Worm (Caenorhabditis elegans) whole organism, L1 larva: ENCODE data around the gene F38B6.3.
A peak's percentile ranks its signal among the peaks of the same experiment; 100 is the strongest.

ENCODE experiments used
- C04F5.9 ChIP-seq: sonication (generic microtip); optimal IDR thresholded peaks from 2 replicates; lab custom pipeline; 2016; ENCODE audit warnings: missing genetic modification characterization, missing compliant biosample characterization
- aha-1 ChIP-seq: fragments of 150-350 bp; optimal IDR thresholded peaks from 2 replicates; lab custom pipeline; 2014; ENCODE audit warnings: missing biosample characterization, missing genetic modification characterization
- alr-1 ChIP-seq: fragments of 200-800 bp; sonication (Bioruptor generic); optimal IDR thresholded peaks from 2 replicates; lab custom pipeline; 2018; ENCODE audit warnings: borderline replicate concordance, mild to moderate bottlenecking, missing genetic modification characterization, missing compliant biosample characterization
- aly-2 ChIP-seq: fragments of 150-350 bp; optimal IDR thresholded peaks from 2 replicates; lab custom pipeline; 2014; ENCODE audit warnings: missing biosample characterization, missing genetic modification characterization
- ceh-63 ChIP-seq: fragments of 200-800 bp; sonication (Bioruptor generic); optimal IDR thresholded peaks from 2 replicates; lab custom pipeline; 2018; ENCODE audit warnings: mild to moderate bottlenecking, missing genetic modification characterization, missing compliant biosample characterization
- ceh-82 ChIP-seq, 3 experiments: fragments of 150-350 bp in 1 of 3; sonication (generic microtip) in 2 of 3; optimal IDR thresholded peaks; 2 replicates each; lab custom pipeline; 2014 to 2017; ENCODE audit warnings: missing biosample characterization in 3 of 3, missing genetic modification characterization in 3 of 3
- ceh-88 ChIP-seq: fragments of 200-800 bp; sonication (Bioruptor generic); IDR thresholded peaks from 2 replicates; pipeline ENCODE4 v1.3.6; 2022; ENCODE audit warnings: missing genetic modification characterization, missing compliant biosample characterization
- efl-1 ChIP-seq, 4 experiments: fragments of 150-350 bp; optimal IDR thresholded peaks in 3 of 4; peaks in 1 of 4; 1 replicate in 1 of 4; 2 replicates in 3 of 4; lab custom pipeline; 2014; ENCODE audit warnings: missing biosample characterization in 2 of 4, missing genetic modification characterization in 2 of 4, missing genetic modification reagents in 2 of 4
- elt-2 ChIP-seq: sonication (generic microtip); optimal IDR thresholded peaks from 2 replicates; lab custom pipeline; 2016; ENCODE audit warnings: missing genetic modification characterization, mild to moderate bottlenecking, inconsistent platforms, missing compliant biosample characterization, missing genetic modification reagents
- elt-3 ChIP-seq, 6 experiments: fragments of 150-350 bp in 1 of 6; sonication (generic microtip); optimal IDR thresholded peaks; 2 replicates each; lab custom pipeline; 2017 to 2018; ENCODE audit warnings: missing biosample characterization in 6 of 6, missing genetic modification characterization in 6 of 6, inconsistent platforms in 1 of 6
- fkh-10 ChIP-seq: sonication (generic microtip); optimal IDR thresholded peaks from 2 replicates; lab custom pipeline; 2017; ENCODE audit warnings: missing biosample characterization, missing genetic modification reagents, missing genetic modification characterization
- fkh-4 ChIP-seq: sonication (generic microtip); optimal IDR thresholded peaks from 2 replicates; lab custom pipeline; 2016; ENCODE audit warnings: missing compliant biosample characterization, missing genetic modification characterization, borderline replicate concordance
- hlh-17 ChIP-seq: fragments of 200-800 bp; sonication (Bioruptor generic); optimal IDR thresholded peaks from 2 replicates; lab custom pipeline; 2018; ENCODE audit warnings: missing genetic modification characterization, mild to moderate bottlenecking, missing compliant biosample characterization, moderate library complexity, borderline replicate concordance
- hlh-4 ChIP-seq: sonication (generic microtip); optimal IDR thresholded peaks from 2 replicates; lab custom pipeline; 2016; ENCODE audit warnings: mild to moderate bottlenecking, missing genetic modification characterization, missing compliant biosample characterization
- hpl-2 ChIP-seq: fragments of 150-350 bp; optimal IDR thresholded peaks from 2 replicates; lab custom pipeline; 2014; ENCODE audit warnings: missing biosample characterization, missing genetic modification reagents, missing genetic modification characterization
- isw-1 ChIP-seq: fragments of 200-800 bp; sonication (Bioruptor generic); IDR thresholded peaks from 2 replicates; pipeline ENCODE4 v1.3.6; 2022; ENCODE audit warnings: missing genetic modification characterization, missing compliant biosample characterization
- lin-14 ChIP-seq: fragments of 200-800 bp; sonication (Bioruptor generic); optimal IDR thresholded peaks from 2 replicates; lab custom pipeline; 2018; ENCODE audit warnings: mild to moderate bottlenecking, missing genetic modification characterization, moderate library complexity, missing compliant biosample characterization
- lin-15B ChIP-seq: fragments of 150-350 bp; sonication (generic microtip); optimal IDR thresholded peaks from 3 replicates; lab custom pipeline; 2014; ENCODE audit warnings: missing biosample characterization, missing genetic modification characterization
- lin-35 ChIP-seq, 2 experiments: fragments of 150-350 bp; optimal IDR thresholded peaks; 2 replicates each; lab custom pipeline; 2014; ENCODE audit warnings: missing biosample characterization in 2 of 2, missing genetic modification characterization in 2 of 2, missing genetic modification reagents in 2 of 2
- mab-9 ChIP-seq: fragments of 200-800 bp; sonication (Bioruptor generic); IDR thresholded peaks from 2 replicates; pipeline ENCODE4 v1.3.6; 2022; ENCODE audit warnings: missing genetic modification reagents, missing genetic modification characterization, missing compliant biosample characterization
- mdl-1 ChIP-seq, 2 experiments: fragments of 150-350 bp; optimal IDR thresholded peaks; 2 replicates each; lab custom pipeline; 2014 to 2017; ENCODE audit warnings: missing biosample characterization in 2 of 2, missing genetic modification characterization in 2 of 2, inconsistent platforms in 1 of 2
- mep-1 ChIP-seq: fragments of 150-350 bp; optimal IDR thresholded peaks from 2 replicates; lab custom pipeline; 2014; ENCODE audit warnings: missing biosample characterization, missing genetic modification characterization
- nhr-237 ChIP-seq: fragments of 150-350 bp; optimal IDR thresholded peaks from 2 replicates; lab custom pipeline; 2014; ENCODE audit warnings: missing biosample characterization, missing genetic modification characterization
- nhr-47 ChIP-seq: sonication (generic microtip); optimal IDR thresholded peaks from 2 replicates; lab custom pipeline; 2016; ENCODE audit warnings: mild to moderate bottlenecking, missing genetic modification characterization, moderate library complexity, missing compliant biosample characterization
- nhr-90 ChIP-seq: sonication (generic microtip); optimal IDR thresholded peaks from 2 replicates; lab custom pipeline; 2016; ENCODE audit warnings: mild to moderate bottlenecking, missing genetic modification characterization, missing compliant biosample characterization; ENCODE audit not compliant: poor library complexity
- pqm-1 ChIP-seq: sonication (generic microtip); optimal IDR thresholded peaks from 3 replicates; lab custom pipeline; 2017; ENCODE audit warnings: missing biosample characterization, missing genetic modification characterization
- sox-4 ChIP-seq: sonication (generic microtip); optimal IDR thresholded peaks from 2 replicates; lab custom pipeline; 2016; ENCODE audit warnings: missing genetic modification characterization, missing compliant biosample characterization
- sptf-1 ChIP-seq: fragments of 150-350 bp; optimal IDR thresholded peaks from 2 replicates; lab custom pipeline; 2014; ENCODE audit warnings: missing biosample characterization, missing genetic modification characterization
- sup-37 ChIP-seq: fragments of 200-800 bp; sonication (Bioruptor generic); optimal IDR thresholded peaks from 2 replicates; lab custom pipeline; 2018; ENCODE audit warnings: mild to moderate bottlenecking, missing genetic modification characterization, missing compliant biosample characterization
- unc-130 ChIP-seq: fragments of 150-350 bp; optimal IDR thresholded peaks from 2 replicates; lab custom pipeline; 2017; ENCODE audit warnings: missing biosample characterization, missing genetic modification characterization, inconsistent platforms
- unc-30 ChIP-seq: sonication (generic microtip); optimal IDR thresholded peaks from 2 replicates; lab custom pipeline; 2017; ENCODE audit warnings: missing biosample characterization, missing genetic modification characterization
- unc-98 ChIP-seq: fragments of 200-800 bp; sonication (Bioruptor generic); IDR thresholded peaks from 2 replicates; pipeline ENCODE4 v1.3.6; 2022; ENCODE audit warnings: missing genetic modification characterization, missing compliant biosample characterization
- vab-15 ChIP-seq: sonication (generic microtip); optimal IDR thresholded peaks from 2 replicates; lab custom pipeline; 2017; ENCODE audit warnings: missing genotype, mild to moderate bottlenecking, missing genetic modification characterization, missing compliant biosample characterization
- ztf-11 ChIP-seq, 2 experiments: sonication (generic microtip); optimal IDR thresholded peaks; 2 replicates each; lab custom pipeline; 2016 to 2017; ENCODE audit warnings: missing genetic modification characterization in 2 of 2, missing biosample characterization in 1 of 2, missing compliant biosample characterization in 1 of 2
- ztf-4 ChIP-seq: fragments of 150-350 bp; optimal IDR thresholded peaks from 2 replicates; lab custom pipeline; 2014; ENCODE audit warnings: missing biosample characterization, missing genetic modification characterization

Gene F38B6.3

ce11 chrX:6691653-6692052 lies 1.8 kb upstream of the F38B6.3 start:
- TF ChIP-seq elt-3 (tag; optimal IDR thresholded peaks at IDR 0.05; lab: Kevin White, UChicago) (no peak), aha-1 (tag; lab: Kevin White, UChicago) (no peak), mep-1 (tag; lab: Kevin White, UChicago) (no peak), hpl-2 (GFP tag; lab: Kevin White, UChicago) (no peak)

- TF ChIP-seq hlh-4 (no peak), sox-4 (no peak), pqm-1 (tag; lab: Kevin White, UChicago) (no peak), nhr-90 (tag; lab: Kevin White, UChicago) (no peak), efl-1 (optimal IDR thresholded peaks at IDR 0.05; lab: Kevin White, UChicago) (no peak), efl-1 (GFP tag; optimal IDR thresholded peaks at IDR 0.05 in 1 of 2; lab: Kevin White, UChicago) (no peak), unc-30 (tag; lab: Kevin White, UChicago) (no peak), lin-35 (GFP tag; optimal IDR thresholded peaks at IDR 0.05; lab: Kevin White, UChicago) (no peak)
Measured at ce11 chrX:6692896-6693295, 535 bp upstream of the F38B6.3 start.

- TF ChIP-seq nhr-237 (no peak), sptf-1 (tag; lab: Kevin White, UChicago) (no peak)
Measured at ce11 chrX:6698267-6698666, 4.8 kb downstream of the F38B6.3 start, which contains the start of the genes F38B6.7 and F38B6.2. F38B6.7 (minus strand) TSS chrX:6698367. F38B6.2 (plus strand) TSS chrX:6698533.

ce11 chrX:6702249-6702648 lies 8.8 kb downstream of the F38B6.3 start, which contains the start of gene acr-2:
acr-2 (plus strand) TSS chrX:6702549.
- peak; percentile 35 for TF ChIP-seq ceh-63
- TF ChIP-seq ceh-82 (tag; optimal IDR thresholded peaks at IDR 0.05; lab: Kevin White, UChicago), result peak in 1 of 3 experiments; percentile 1
- TF ChIP-seq elt-2 (tag; lab: Kevin White, UChicago), result no peak
- no peak for TF ChIP-seq unc-30 (tag; lab: Kevin White, UChicago)
- TF ChIP-seq lin-14 (GFP tag; lab: Kevin White, UChicago), result peak; percentile 39
- 0 out of 2 replicates have a peak, but pooled peaks have one; percentile 15 for TF ChIP-seq mab-9 (GFP tag; lab: Robert Waterston, UW)

- TF ChIP-seq lin-14 (GFP tag; lab: Kevin White, UChicago) (peak; percentile 58), unc-98 (GFP tag; lab: Robert Waterston, UW) (no peak), fkh-10 (GFP tag; lab: Kevin White, UChicago) (peak; percentile 93), ceh-88 (GFP tag; lab: Robert Waterston, UW) (no peak)
Measured at ce11 chrX:6705156-6705555, 11.7 kb downstream of the F38B6.3 start.

- TF ChIP-seq vab-15 (tag; lab: Kevin White, UChicago) (no peak), ztf-11 (tag; optimal IDR thresholded peaks at IDR 0.05; lab: Kevin White, UChicago) (no peak), aly-2 (tag; lab: Kevin White, UChicago) (no peak), ztf-4 (tag; lab: Kevin White, UChicago) (no peak), lin-14 (GFP tag; lab: Kevin White, UChicago) (no peak), fkh-10 (GFP tag; lab: Kevin White, UChicago) (no peak), alr-1 (tag; lab: Kevin White, UChicago) (no peak), mdl-1 (tag; optimal IDR thresholded peaks at IDR 0.05; lab: Kevin White, UChicago) (no peak), sox-4 (no peak), lin-15B (no peak), unc-130 (tag; lab: Kevin White, UChicago) (no peak), sup-37 (no peak), isw-1 (GFP tag; lab: Robert Waterston, UW) (no peak), hlh-17 (no peak), C04F5.9 (tag; lab: Kevin White, UChicago) (no peak), nhr-47 (no peak), fkh-4 (tag; lab: Kevin White, UChicago) (no peak), mep-1 (tag; lab: Kevin White, UChicago) (no peak)
Measured at ce11 chrX:6709238-6709637, 15.8 kb downstream of the F38B6.3 start, which contains the start of gene acr-3. acr-3 (plus strand) TSS chrX:6709538.
